Worm (Caenorhabditis elegans) whole organism, L3 larva: ENCODE measurements around the gene sqv-7.
A peak's percentile ranks its signal among the peaks of the same experiment; 100 is the strongest.

Source experiments
- aly-2 ChIP-seq: fragments of 150-350 bp; optimal IDR thresholded peaks from 2 replicates; lab custom pipeline; 2014; ENCODE audit warnings: missing biosample characterization, missing genetic modification characterization
- ama-1 ChIP-seq: fragments of 150-350 bp; optimal IDR thresholded peaks from 2 replicates; lab custom pipeline; 2018
- ceh-16 ChIP-seq: sonication (generic microtip); optimal IDR thresholded peaks from 2 replicates; lab custom pipeline; 2017; ENCODE audit warnings: missing biosample characterization, missing genetic modification characterization
- ceh-28 ChIP-seq: fragments of 150-350 bp; optimal IDR thresholded peaks from 2 replicates; lab custom pipeline; 2014; ENCODE audit warnings: missing biosample characterization, missing genetic modification reagents, missing genetic modification characterization
- ceh-82 ChIP-seq: fragments of 150-350 bp; optimal IDR thresholded peaks from 2 replicates; lab custom pipeline; 2014; ENCODE audit warnings: missing biosample characterization, missing genetic modification characterization
- ceh-9 ChIP-seq: sonication (generic microtip); optimal IDR thresholded peaks from 2 replicates; lab custom pipeline; 2018; ENCODE audit warnings: missing biosample characterization, missing genetic modification characterization
- egl-27 ChIP-seq: sonication (generic microtip); optimal IDR thresholded peaks from 4 replicates; lab custom pipeline; 2017; ENCODE audit warnings: missing biosample characterization, missing genetic modification reagents, missing genetic modification characterization
- egl-5 ChIP-seq: fragments of 150-350 bp; optimal IDR thresholded peaks from 2 replicates; lab custom pipeline; 2017; ENCODE audit warnings: missing biosample characterization, missing genetic modification reagents, missing genetic modification characterization, inconsistent platforms
- elt-2 ChIP-seq: sonication (generic microtip); optimal IDR thresholded peaks from 2 replicates; lab custom pipeline; 2016; ENCODE audit warnings: missing genetic modification reagents, mild to moderate bottlenecking, missing genetic modification characterization, missing compliant biosample characterization
- elt-3 ChIP-seq, 3 experiments: fragments of 150-350 bp in 1 of 3; sonication (generic microtip) in 2 of 3; optimal IDR thresholded peaks; 2 replicates in 2 of 3; 4 replicates in 1 of 3; lab custom pipeline; 2014 to 2017; ENCODE audit warnings: missing biosample characterization in 3 of 3, missing genetic modification characterization in 3 of 3
- fkh-10 ChIP-seq: sonication (generic microtip); optimal IDR thresholded peaks from 2 replicates; lab custom pipeline; 2017; ENCODE audit warnings: missing biosample characterization, missing genetic modification reagents, missing genetic modification characterization
- fkh-2 ChIP-seq: fragments of 150-350 bp; optimal IDR thresholded peaks from 2 replicates; lab custom pipeline; 2014; ENCODE audit warnings: missing biosample characterization, missing genetic modification reagents, missing genetic modification characterization
- fos-1 ChIP-seq: fragments of 150-350 bp; optimal IDR thresholded peaks from 2 replicates; lab custom pipeline; 2014; ENCODE audit warnings: missing biosample characterization, missing genetic modification characterization
- hmg-11 ChIP-seq: sonication (generic microtip); optimal IDR thresholded peaks from 2 replicates; lab custom pipeline; 2016; ENCODE audit warnings: missing genetic modification characterization, missing compliant biosample characterization
- jun-1 ChIP-seq: fragments of 150-350 bp; optimal IDR thresholded peaks from 2 replicates; lab custom pipeline; 2014; ENCODE audit warnings: missing biosample characterization, missing genetic modification reagents, missing genetic modification characterization
- lin-15B ChIP-seq: fragments of 150-350 bp; optimal IDR thresholded peaks from 2 replicates; lab custom pipeline; 2014; ENCODE audit warnings: missing biosample characterization, missing genetic modification characterization
- lin-39 ChIP-seq: fragments of 150-350 bp; optimal IDR thresholded peaks from 2 replicates; lab custom pipeline; 2018; ENCODE audit warnings: missing biosample characterization, missing genetic modification reagents, missing genetic modification characterization
- lsy-12 ChIP-seq: sonication (generic microtip); optimal IDR thresholded peaks from 2 replicates; lab custom pipeline; 2016; ENCODE audit warnings: mild to moderate bottlenecking, missing genetic modification characterization, missing compliant biosample characterization
- mml-1 ChIP-seq: fragments of 150-350 bp; sonication (generic microtip); optimal IDR thresholded peaks from 3 replicates; lab custom pipeline; 2014; ENCODE audit warnings: missing biosample characterization, missing genetic modification characterization
- nfya-1 ChIP-seq: sonication (generic microtip); optimal IDR thresholded peaks from 2 replicates; lab custom pipeline; 2017; ENCODE audit warnings: missing genetic modification characterization, mild to moderate bottlenecking, missing compliant biosample characterization, antibody characterized with exemption, moderate library complexity; ENCODE audit not compliant: insufficient read depth
- nhr-12 ChIP-seq: fragments of 150-350 bp; optimal IDR thresholded peaks from 2 replicates; lab custom pipeline; 2014; ENCODE audit warnings: missing biosample characterization, missing genetic modification characterization
- nhr-23 ChIP-seq: fragments of 150-350 bp; optimal IDR thresholded peaks from 2 replicates; lab custom pipeline; 2014; ENCODE audit warnings: missing biosample characterization, missing genetic modification reagents, missing genetic modification characterization
- nhr-237 ChIP-seq: fragments of 150-350 bp; optimal IDR thresholded peaks from 2 replicates; lab custom pipeline; 2014; ENCODE audit warnings: missing biosample characterization, missing genetic modification characterization
- nhr-25 ChIP-seq: sonication (generic microtip); optimal IDR thresholded peaks from 2 replicates; lab custom pipeline; 2017; ENCODE audit warnings: missing biosample characterization, missing genetic modification characterization
- nhr-28 ChIP-seq: fragments of 150-350 bp; optimal IDR thresholded peaks from 2 replicates; lab custom pipeline; 2014; ENCODE audit warnings: missing biosample characterization, missing genetic modification characterization
- nhr-43 ChIP-seq: sonication (generic microtip); optimal IDR thresholded peaks from 2 replicates; lab custom pipeline; 2016; ENCODE audit warnings: mild to moderate bottlenecking, missing genetic modification characterization, missing compliant biosample characterization; ENCODE audit not compliant: poor library complexity, severe bottlenecking
- nhr-67 ChIP-seq: fragments of 150-350 bp; optimal IDR thresholded peaks from 2 replicates; lab custom pipeline; 2014; ENCODE audit warnings: missing biosample characterization, missing genetic modification characterization
- nhr-76 ChIP-seq: fragments of 150-350 bp; sonication (generic microtip); optimal IDR thresholded peaks from 5 replicates; lab custom pipeline; 2014; ENCODE audit warnings: missing biosample characterization, missing genetic modification characterization
- pha-4 ChIP-seq: fragments of 150-350 bp; optimal IDR thresholded peaks from 2 replicates; lab custom pipeline; 2014; ENCODE audit warnings: missing biosample characterization, missing genetic modification reagents, missing genetic modification characterization
- pqm-1 ChIP-seq: fragments of 150-350 bp; optimal IDR thresholded peaks from 2 replicates; lab custom pipeline; 2017; ENCODE audit warnings: missing biosample characterization, missing genetic modification characterization, inconsistent platforms
- skn-1 ChIP-seq: fragments of 150-350 bp; optimal IDR thresholded peaks from 2 replicates; lab custom pipeline; 2014; ENCODE audit warnings: missing biosample characterization, missing genetic modification characterization
- snpc-4 ChIP-seq: fragments of 150-350 bp; optimal IDR thresholded peaks from 2 replicates; lab custom pipeline; 2014; ENCODE audit warnings: missing biosample characterization, missing genetic modification characterization
- tbx-2 ChIP-seq: sonication (generic microtip); optimal IDR thresholded peaks from 2 replicates; lab custom pipeline; 2016; ENCODE audit warnings: mild to moderate bottlenecking, missing genetic modification characterization, missing compliant biosample characterization
- unc-39 ChIP-seq: sonication (generic microtip); optimal IDR thresholded peaks from 4 replicates; lab custom pipeline; 2017; ENCODE audit warnings: missing biosample characterization, missing genetic modification characterization
- unc-62 ChIP-seq: fragments of 150-350 bp; sonication (generic microtip); optimal IDR thresholded peaks from 4 replicates; lab custom pipeline; 2014; ENCODE audit warnings: missing biosample characterization, missing genetic modification reagents, missing genetic modification characterization
- ztf-11 ChIP-seq: fragments of 150-350 bp; optimal IDR thresholded peaks from 2 replicates; lab custom pipeline; 2014; ENCODE audit warnings: missing biosample characterization, missing genetic modification characterization
- ztf-4 ChIP-seq: fragments of 150-350 bp; optimal IDR thresholded peaks from 2 replicates; lab custom pipeline; 2014; ENCODE audit warnings: missing biosample characterization, missing genetic modification characterization

The sqv-7 gene

ce11 chrII:7002956-7003357 is 9.5 kb downstream of the sqv-7 start:
- no peak for TF ChIP-seq nhr-67 (tag; lab: Kevin White, UChicago)
- peak; percentile 28 for TF ChIP-seq nhr-25 (tag; lab: Kevin White, UChicago)
- peak; percentile 19 for TF ChIP-seq nfya-1
- no peak for TF ChIP-seq lin-15B
- TF ChIP-seq hmg-11 (tag; lab: Kevin White, UChicago), result peak; percentile 9
- peak; percentile 58 for TF ChIP-seq nhr-43
- peak; percentile 1 for TF ChIP-seq nhr-23
- TF ChIP-seq ztf-4, result no peak
- no peak for TF ChIP-seq ceh-16
- TF ChIP-seq pqm-1 (tag; lab: Kevin White, UChicago), result peak; percentile 4
- no peak for TF ChIP-seq egl-27

- TF ChIP-seq lsy-12 (peak; percentile 13), elt-2 (peak; percentile 24)
These were observed 11.1 kb downstream of the sqv-7 start for ce11 chrII:7001405-7001804.

ce11 chrII:6995583-6995982 is 16.9 kb downstream of the sqv-7 start:
- TF ChIP-seq egl-27, result no peak
- TF ChIP-seq ceh-16, result no peak
- no peak for TF ChIP-seq ama-1 (lab: Kevin White, UChicago)
- TF ChIP-seq nhr-237 (tag; lab: Kevin White, UChicago), result no peak
- no peak for TF ChIP-seq skn-1 (tag; lab: Kevin White, UChicago)
- TF ChIP-seq pqm-1 (tag; lab: Kevin White, UChicago), result no peak
- TF ChIP-seq fkh-2 (tag; lab: Kevin White, UChicago), result no peak
- TF ChIP-seq ceh-9 (tag; lab: Kevin White, UChicago), result no peak
- no peak for TF ChIP-seq jun-1 (tag; lab: Kevin White, UChicago)
- TF ChIP-seq ceh-28, result no peak
- TF ChIP-seq unc-62 (GFP tag; lab: Kevin White, UChicago), result no peak
- TF ChIP-seq snpc-4 (tag; lab: Kevin White, UChicago), result no peak
- TF ChIP-seq tbx-2, result no peak
- TF ChIP-seq ztf-11, result no peak
- no peak for TF ChIP-seq nhr-43
- no peak for TF ChIP-seq aly-2 (tag; lab: Kevin White, UChicago)
- TF ChIP-seq unc-39 (tag; lab: Kevin White, UChicago), result no peak
- no peak for TF ChIP-seq ztf-4
- TF ChIP-seq ceh-82 (tag; lab: Kevin White, UChicago), result no peak
- TF ChIP-seq nhr-12 (tag; lab: Kevin White, UChicago), result no peak

ce11 chrII:6994677-6995076 is 17.8 kb downstream of the sqv-7 start, which contains the start of gene unc-104:
Gene unc-104, plus strand, starts transcription at chrII:6994987.
- TF ChIP-seq ztf-4 (no peak), fkh-10 (GFP tag; lab: Kevin White, UChicago) (peak; percentile 87), unc-62 (GFP tag; lab: Kevin White, UChicago) (no peak), mml-1 (tag; lab: Kevin White, UChicago) (no peak), nhr-23 (no peak), nfya-1 (peak; percentile 44), nhr-28 (tag; lab: Kevin White, UChicago) (no peak), elt-3 (tag; optimal IDR thresholded peaks at IDR 0.05; lab: Kevin White, UChicago) (no peak)

ce11 chrII:6992949-6993348 is 19.5 kb downstream of the sqv-7 start:
- TF ChIP-seq snpc-4 (tag; lab: Kevin White, UChicago) (no peak), ceh-9 (tag; lab: Kevin White, UChicago) (no peak), lsy-12 (peak; percentile 15), elt-3 (tag; optimal IDR thresholded peaks at IDR 0.05; lab: Kevin White, UChicago) (no peak), unc-62 (GFP tag; lab: Kevin White, UChicago) (peak; percentile 12), nhr-76 (tag; lab: Kevin White, UChicago) (no peak), fkh-10 (GFP tag; lab: Kevin White, UChicago) (peak; percentile 94), hmg-11 (tag; lab: Kevin White, UChicago) (peak; percentile 11), lin-15B (peak; percentile 1), nhr-67 (tag; lab: Kevin White, UChicago) (no peak), nfya-1 (peak; percentile 88), fos-1 (tag; lab: Kevin White, UChicago) (no peak), nhr-12 (tag; lab: Kevin White, UChicago) (no peak), fkh-2 (tag; lab: Kevin White, UChicago) (no peak), lin-39 (tag; lab: Kevin White, UChicago) (peak; percentile 60), egl-5 (tag; lab: Kevin White, UChicago) (peak; percentile 36), unc-39 (tag; lab: Kevin White, UChicago) (no peak), pha-4 (tag; lab: Kevin White, UChicago) (no peak), ceh-28 (peak; percentile 18), egl-27 (no peak), pqm-1 (tag; lab: Kevin White, UChicago) (no peak)
- TF ChIP-seq, all 47 proteins: peak for 9
